Fruit fly (Drosophila melanogaster) whole organism, prepupa: ENCODE measurements around the gene CG10565.
A peak's percentile ranks its signal among the peaks of the same experiment; 100 is the strongest.

Source experiments
- CG10669 ChIP-seq: fragments of 200-800 bp; sonication (Bioruptor generic); optimal IDR thresholded peaks from 3 replicates; lab custom pipeline; 2018; ENCODE audit warnings: missing biosample characterization, mild to moderate bottlenecking, missing genetic modification characterization, moderate library complexity
- CG11294 ChIP-seq: fragments of 200-800 bp; sonication (Bioruptor generic); IDR thresholded peaks from 2 replicates; pipeline ENCODE4 v1.3.6; 2022; ENCODE audit warnings: missing biosample characterization, missing genetic modification characterization
- CG11762 ChIP-seq: fragments of 200-800 bp; sonication (Bioruptor generic); optimal IDR thresholded peaks from 3 replicates; lab custom pipeline; 2016; ENCODE audit warnings: missing biosample characterization, missing genetic modification characterization; ENCODE audit not compliant: insufficient read depth
- CG11902 ChIP-seq: fragments of 200-800 bp; sonication (Bioruptor generic); optimal IDR thresholded peaks from 3 replicates; lab custom pipeline; 2016; ENCODE audit warnings: missing biosample characterization, missing genetic modification characterization
- CG16779 ChIP-seq: fragments of 200-800 bp; sonication (Bioruptor generic); optimal IDR thresholded peaks from 3 replicates; lab custom pipeline; 2017; ENCODE audit warnings: missing biosample characterization, mild to moderate bottlenecking, missing genetic modification characterization
- CG32006 ChIP-seq: fragments of 200-800 bp; sonication (Bioruptor generic); optimal IDR thresholded peaks from 3 replicates; lab custom pipeline; 2017; ENCODE audit warnings: missing biosample characterization, mild to moderate bottlenecking, missing genetic modification characterization
- CG34406 ChIP-seq: fragments of 200-800 bp; sonication (Bioruptor generic); optimal IDR thresholded peaks from 3 replicates; lab custom pipeline; 2016; ENCODE audit warnings: missing biosample characterization, missing genetic modification characterization
- CG3919 ChIP-seq: fragments of 200-800 bp; sonication (Bioruptor generic); optimal IDR thresholded peaks from 3 replicates; lab custom pipeline; 2016; ENCODE audit warnings: missing biosample characterization, missing genetic modification characterization
- CG4318 ChIP-seq: fragments of 200-800 bp; sonication (Bioruptor generic); optimal IDR thresholded peaks from 3 replicates; lab custom pipeline; 2017; ENCODE audit warnings: missing biosample characterization, mild to moderate bottlenecking, missing genetic modification characterization
- CG6792 ChIP-seq: fragments of 200-800 bp; sonication (Bioruptor generic); optimal IDR thresholded peaks from 3 replicates; lab custom pipeline; 2016; ENCODE audit warnings: missing biosample characterization, missing genetic modification characterization
- CG6808 ChIP-seq: fragments of 200-800 bp; sonication (Bioruptor generic); optimal IDR thresholded peaks from 3 replicates; lab custom pipeline; 2017; ENCODE audit warnings: missing biosample characterization, missing genetic modification characterization, mild to moderate bottlenecking, moderate library complexity, missing genetic modification reagents
- CG6854 ChIP-seq: fragments of 200-800 bp; sonication (Bioruptor generic); optimal IDR thresholded peaks from 2 replicates; lab custom pipeline; 2017; ENCODE audit warnings: missing biosample characterization, mild to moderate bottlenecking, missing genetic modification characterization
- CG8119 ChIP-seq: fragments of 200-800 bp; sonication (Bioruptor generic); IDR thresholded peaks from 3 replicates; pipeline ENCODE4 v1.3.6; 2022; ENCODE audit warnings: missing biosample characterization, missing genetic modification characterization
- CG8319 ChIP-seq: fragments of 200-800 bp; sonication (Bioruptor generic); optimal IDR thresholded peaks from 3 replicates; lab custom pipeline; 2016; ENCODE audit warnings: missing biosample characterization, missing genetic modification characterization
- CG8632 ChIP-seq: fragments of 200-800 bp; sonication (Bioruptor generic); optimal IDR thresholded peaks from 3 replicates; lab custom pipeline; 2016; ENCODE audit warnings: missing biosample characterization, missing genetic modification characterization
- CG9139 ChIP-seq: fragments of 200-800 bp; sonication (Bioruptor generic); optimal IDR thresholded peaks from 3 replicates; lab custom pipeline; 2017; ENCODE audit warnings: missing biosample characterization, mild to moderate bottlenecking, missing genetic modification characterization
- Eip75B ChIP-seq: fragments of 200-800 bp; sonication (Bioruptor generic); optimal IDR thresholded peaks from 3 replicates; lab custom pipeline; 2016; ENCODE audit warnings: missing biosample characterization, missing genetic modification characterization
- Eip78C ChIP-seq: fragments of 200-800 bp; sonication (Bioruptor generic); peaks from one replicate; lab custom pipeline; 2016; ENCODE audit warnings: missing biosample characterization, missing genetic modification characterization
- Eip93F ChIP-seq: fragments of 200-800 bp; sonication (Bioruptor generic); optimal IDR thresholded peaks from 2 replicates; lab custom pipeline; 2016; ENCODE audit warnings: missing biosample characterization, mild to moderate bottlenecking, missing genetic modification characterization
- Ets96B ChIP-seq: fragments of 200-800 bp; optimal IDR thresholded peaks from 2 replicates; lab custom pipeline; 2019; ENCODE audit warnings: missing biosample characterization, mild to moderate bottlenecking, missing genetic modification characterization, moderate library complexity
- Gug ChIP-seq: fragments of 200-800 bp; sonication (Bioruptor generic); IDR thresholded peaks from 2 replicates; pipeline ENCODE4 v1.3.6; 2022; ENCODE audit warnings: missing biosample characterization, missing genetic modification characterization
- Hr38 ChIP-seq: sonication (Bioruptor generic); optimal IDR thresholded peaks from 2 replicates; lab custom pipeline; 2016; ENCODE audit warnings: missing biosample characterization, missing genetic modification characterization
- Hr4 ChIP-seq: fragments of 200-800 bp; sonication (Bioruptor generic); optimal IDR thresholded peaks from 3 replicates; lab custom pipeline; 2016; ENCODE audit warnings: missing biosample characterization, missing genetic modification characterization
- Met ChIP-seq: fragments of 200-800 bp; sonication (Bioruptor generic); optimal IDR thresholded peaks from 3 replicates; lab custom pipeline; 2016; ENCODE audit warnings: missing biosample characterization, missing genetic modification characterization
- OdsH ChIP-seq: fragments of 200-800 bp; sonication (Bioruptor generic); optimal IDR thresholded peaks from 3 replicates; lab custom pipeline; 2016; ENCODE audit warnings: missing biosample characterization, missing genetic modification characterization
- Smox ChIP-seq: fragments of 200-800 bp; sonication (Bioruptor generic); optimal IDR thresholded peaks from 3 replicates; lab custom pipeline; 2016; ENCODE audit warnings: missing biosample characterization, missing genetic modification characterization
- Sox102F ChIP-seq: fragments of 200-800 bp; sonication (Bioruptor generic); optimal IDR thresholded peaks from 2 replicates; lab custom pipeline; 2016; ENCODE audit warnings: missing biosample characterization, mild to moderate bottlenecking, missing genetic modification characterization
- Sox14 ChIP-seq: fragments of 200-800 bp; sonication (Bioruptor generic); optimal IDR thresholded peaks from 3 replicates; lab custom pipeline; 2016; ENCODE audit warnings: missing biosample characterization, missing genetic modification characterization
- Sox15 ChIP-seq: fragments of 200-800 bp; sonication (Bioruptor generic); optimal IDR thresholded peaks from 3 replicates; lab custom pipeline; 2016; ENCODE audit warnings: missing biosample characterization, missing genetic modification characterization
- achi ChIP-seq: fragments of 200-800 bp; sonication (Bioruptor generic); optimal IDR thresholded peaks from 3 replicates; lab custom pipeline; 2016; ENCODE audit warnings: missing biosample characterization, missing genetic modification characterization
- acj6 ChIP-seq: fragments of 200-800 bp; sonication (Bioruptor generic); optimal IDR thresholded peaks from 3 replicates; lab custom pipeline; 2016; ENCODE audit warnings: missing biosample characterization, missing genetic modification characterization
- cyc ChIP-seq: fragments of 200-800 bp; sonication (Bioruptor generic); optimal IDR thresholded peaks from 3 replicates; lab custom pipeline; 2016; ENCODE audit warnings: missing biosample characterization, missing genetic modification characterization
- dac ChIP-seq: fragments of 200-800 bp; sonication (Bioruptor generic); optimal IDR thresholded peaks from 2 replicates; lab custom pipeline; 2017; ENCODE audit warnings: missing biosample characterization, mild to moderate bottlenecking, missing genetic modification characterization
- dsx ChIP-seq: fragments of 200-800 bp; optimal IDR thresholded peaks from 3 replicates; lab custom pipeline; 2019; ENCODE audit warnings: missing biosample characterization, mild to moderate bottlenecking, missing genetic modification characterization, moderate library complexity; ENCODE audit not compliant: poor library complexity, severe bottlenecking
- esn ChIP-seq: fragments of 200-800 bp; sonication (Bioruptor generic); optimal IDR thresholded peaks from 2 replicates; lab custom pipeline; 2016; ENCODE audit warnings: missing biosample characterization, mild to moderate bottlenecking, missing genetic modification characterization, moderate library complexity
- fd59A ChIP-seq: fragments of 200-800 bp; sonication (Bioruptor generic); optimal IDR thresholded peaks from 2 replicates; lab custom pipeline; 2017; ENCODE audit warnings: missing biosample characterization, mild to moderate bottlenecking, missing genetic modification characterization, missing genetic modification reagents
- fd85E ChIP-seq: fragments of 200-800 bp; sonication (Bioruptor generic); optimal IDR thresholded peaks from 3 replicates; lab custom pipeline; 2016; ENCODE audit warnings: missing biosample characterization, missing genetic modification characterization
- lz ChIP-seq: fragments of 200-800 bp; sonication (Bioruptor generic); optimal IDR thresholded peaks from 3 replicates; lab custom pipeline; 2016; ENCODE audit warnings: missing biosample characterization, missing genetic modification characterization
- net ChIP-seq: fragments of 200-800 bp; sonication (Bioruptor generic); optimal IDR thresholded peaks from 3 replicates; lab custom pipeline; 2016; ENCODE audit warnings: missing biosample characterization, missing genetic modification characterization
- pdm3 ChIP-seq: fragments of 200-800 bp; sonication (Bioruptor generic); optimal IDR thresholded peaks from 3 replicates; lab custom pipeline; 2016; ENCODE audit warnings: missing biosample characterization, missing genetic modification characterization
- salr ChIP-seq, 2 experiments: fragments of 200-800 bp; sonication (Bioruptor generic); optimal IDR thresholded peaks; 3 replicates each; lab custom pipeline; 2016 to 2018; ENCODE audit warnings: missing biosample characterization in 2 of 2, missing genetic modification characterization in 2 of 2, mild to moderate bottlenecking in 1 of 2
- ss ChIP-seq, 2 experiments: fragments of 200-800 bp; sonication (Bioruptor generic); optimal IDR thresholded peaks; 2 replicates in 1 of 2; 3 replicates in 1 of 2; lab custom pipeline; 2017 to 2018; ENCODE audit warnings: mild to moderate bottlenecking in 2 of 2, missing biosample characterization in 2 of 2, missing genetic modification characterization in 2 of 2, moderate library complexity in 1 of 2
- svp ChIP-seq: fragments of 200-800 bp; sonication (Bioruptor generic); peaks from one replicate; lab custom pipeline; 2016; ENCODE audit warnings: missing biosample characterization, missing genetic modification characterization
- topi ChIP-seq: fragments of 200-800 bp; sonication (Bioruptor generic); optimal IDR thresholded peaks from 3 replicates; lab custom pipeline; 2016; ENCODE audit warnings: missing biosample characterization, missing genetic modification characterization
- vri ChIP-seq: fragments of 200-800 bp; sonication (Bioruptor generic); optimal IDR thresholded peaks from 3 replicates; lab custom pipeline; 2016; ENCODE audit warnings: missing biosample characterization, mild to moderate bottlenecking, missing genetic modification characterization

CG10565 gene

dm6 chr3L:21136253-21136652 is at the start of gene CG10565:
TSS of gene CG10565 (minus strand) at chr3L:21136353.
- TF ChIP-seq CG6808 (GFP tag; lab: Kevin White, UChicago) = no peak
- no peak for TF ChIP-seq net (GFP tag; lab: Kevin White, UChicago)
- no peak for TF ChIP-seq CG8119 (GFP tag; lab: Robert Waterston, UW)
- no peak for TF ChIP-seq Eip75B (GFP tag; lab: Kevin White, UChicago)
- TF ChIP-seq Hr38 (GFP tag; lab: Kevin White, UChicago) = no peak
- TF ChIP-seq fd59A = no peak
- TF ChIP-seq Eip93F (GFP tag; lab: Kevin White, UChicago) = no peak
- TF ChIP-seq Hr4 (GFP tag; lab: Kevin White, UChicago) = no peak
- TF ChIP-seq dac = no peak
- no peak for TF ChIP-seq dsx (GFP tag; lab: Kevin White, UChicago)
- no peak for TF ChIP-seq salr (GFP tag; optimal IDR thresholded peaks at IDR 0.05; lab: Kevin White, UChicago)
- TF ChIP-seq CG3919 (GFP tag; lab: Kevin White, UChicago) = no peak
- TF ChIP-seq CG32006 (GFP tag; lab: Kevin White, UChicago) = no peak
- no peak for TF ChIP-seq Smox (GFP tag; lab: Kevin White, UChicago)
- no peak for TF ChIP-seq Sox15
- no peak for TF ChIP-seq pdm3 (GFP tag; lab: Kevin White, UChicago)
- TF ChIP-seq Sox14 (GFP tag; lab: Kevin White, UChicago) = no peak

- TF ChIP-seq CG8319 (GFP tag; lab: Kevin White, UChicago) (no peak), Eip78C (GFP tag; lab: Kevin White, UChicago) (peak; percentile 29)
These were observed 49.5 kb upstream of the CG10565 start for dm6 chr3L:21185622-21186021.

- TF ChIP-seq acj6 (GFP tag; lab: Kevin White, UChicago) = peak; percentile 71
- TF ChIP-seq topi (GFP tag; lab: Kevin White, UChicago) = peak; percentile 57
- TF ChIP-seq vri = peak; percentile 69
- TF ChIP-seq ss (GFP tag; optimal IDR thresholded peaks at IDR 0.05; lab: Kevin White, UChicago) = peak; percentile 3 to 31
- peak; percentile 69 for TF ChIP-seq net (GFP tag; lab: Kevin White, UChicago)
- TF ChIP-seq Met (GFP tag; lab: Kevin White, UChicago) = peak; percentile 70
- TF ChIP-seq CG9139 (GFP tag; lab: Kevin White, UChicago) = no peak
- no peak for TF ChIP-seq Eip93F (GFP tag; lab: Kevin White, UChicago)
- TF ChIP-seq CG8632 (GFP tag; lab: Kevin White, UChicago) = peak; percentile 47
- peak; percentile 75 for TF ChIP-seq Hr4 (GFP tag; lab: Kevin White, UChicago)
- peak; percentile 51 for TF ChIP-seq Sox14 (GFP tag; lab: Kevin White, UChicago)
- peak; percentile 29 for TF ChIP-seq Ets96B (tag; lab: Kevin White, UChicago)
- no peak for TF ChIP-seq fd59A
- peak; percentile 47 for TF ChIP-seq CG6792 (GFP tag; lab: Kevin White, UChicago)
- TF ChIP-seq CG11294 = peak; percentile 52; the same call in 1 of the 2 replicates
- TF ChIP-seq pdm3 (GFP tag; lab: Kevin White, UChicago) = peak; percentile 70
- TF ChIP-seq CG11902 = no peak
- TF ChIP-seq salr (GFP tag; optimal IDR thresholded peaks at IDR 0.05; lab: Kevin White, UChicago) = peak in 1 of 2 experiments; percentile 70
- TF ChIP-seq Gug (GFP tag; lab: Robert Waterston, UW) = peak; percentile 47
- peak; percentile 69 for TF ChIP-seq esn (GFP tag; lab: Kevin White, UChicago)
- peak; percentile 14 for TF ChIP-seq CG6808 (GFP tag; lab: Kevin White, UChicago)
- peak; percentile 24 for TF ChIP-seq CG34406
- no peak for TF ChIP-seq CG8319 (GFP tag; lab: Kevin White, UChicago)
- TF ChIP-seq lz (GFP tag; lab: Kevin White, UChicago) = peak; percentile 49
- no peak for TF ChIP-seq CG11762 (GFP tag; lab: Kevin White, UChicago)
- peak; percentile 64 for TF ChIP-seq OdsH (GFP tag; lab: Kevin White, UChicago)
- TF ChIP-seq Smox (GFP tag; lab: Kevin White, UChicago) = peak; percentile 63
- TF ChIP-seq CG8119 (GFP tag; lab: Robert Waterston, UW) = peak; percentile 63
- peak; percentile 51 for TF ChIP-seq achi
- TF ChIP-seq cyc (GFP tag; lab: Kevin White, UChicago) = peak; percentile 49
- TF ChIP-seq svp = peak; percentile 79
- peak; percentile 61 for TF ChIP-seq Sox102F (GFP tag; lab: Kevin White, UChicago)
- TF ChIP-seq Sox15 = no peak
- no peak for TF ChIP-seq CG16779 (tag; lab: Kevin White, UChicago)
- no peak for TF ChIP-seq CG10669 (GFP tag; lab: Kevin White, UChicago)
- no peak for TF ChIP-seq CG4318 (GFP tag; lab: Kevin White, UChicago)
- TF ChIP-seq fd85E = no peak
- TF ChIP-seq CG6854 = no peak
These were observed 40.9 kb upstream of the CG10565 start for dm6 chr3L:21176935-21177581.
